Worm (Caenorhabditis elegans) whole organism, dauer: ENCODE measurements around the gene ZC204.14.
"Not testable (repeated sequence)": the region's sequence is repeated elsewhere in the genome, so short reads cannot be mapped to it uniquely, and the experiment has no call there.

Experiments used
- unc-62 ChIP-seq: sonication (generic microtip); optimal IDR thresholded peaks from 2 replicates; lab custom pipeline; 2017; ENCODE audit warnings: missing biosample characterization, missing genetic modification reagents, missing genetic modification characterization

The ZC204.14 gene

ce11 chrII:1668913-1669312 is 6.2 kb upstream of the ZC204.14 start, which contains the start of gene srw-97:
TSS of gene srw-97 (minus strand) at chrII:1669013.
- TF ChIP-seq unc-62 (GFP tag; lab: Kevin White, UChicago), result no peak

- TF ChIP-seq unc-62 (GFP tag; lab: Kevin White, UChicago), result no peak
These were observed 3.3 kb upstream of the ZC204.14 start, which contains the start of gene srlf-29 for ce11 chrII:1666025-1666424. TSS of gene srlf-29 (plus strand) at chrII:1666325.

- no peak for TF ChIP-seq unc-62 (GFP tag; lab: Kevin White, UChicago)
These were observed 767 bp upstream of the ZC204.14 start, which contains the start of gene duxl-1 for ce11 chrII:1663516-1663915. TSS of gene duxl-1 (plus strand) at chrII:1663699.

ce11 chrII:1660888-1661287 is 1.9 kb downstream of the ZC204.14 start, which contains the start of gene ZC204.13:
TSS of gene ZC204.13 (minus strand) at chrII:1660988.
- not testable (repeated sequence) for TF ChIP-seq unc-62 (GFP tag; lab: Kevin White, UChicago)

ce11 chrII:1657202-1657601 is 5.5 kb downstream of the ZC204.14 start, which contains the start of gene ZC204.12:
TSS of gene ZC204.12 (minus strand) at chrII:1657302.
- TF ChIP-seq unc-62 (GFP tag; lab: Kevin White, UChicago), result no peak

- TF ChIP-seq unc-62 (GFP tag; lab: Kevin White, UChicago), result no peak
These were observed 7.8 kb downstream of the ZC204.14 start, which contains the start of gene btb-12 for ce11 chrII:1654917-1655316. TSS of gene btb-12 (plus strand) at chrII:1655217.

- TF ChIP-seq unc-62 (GFP tag; lab: Kevin White, UChicago), result no peak
These were observed 9.4 kb downstream of the ZC204.14 start, which contains the start of gene fbxb-15 for ce11 chrII:1653397-1653796. TSS of gene fbxb-15 (minus strand) at chrII:1653497.

ce11 chrII:1651804-1652203 is 10.9 kb downstream of the ZC204.14 start, which contains the start of gene fbxb-16:
TSS of gene fbxb-16 (minus strand) at chrII:1651904.
- TF ChIP-seq unc-62 (GFP tag; lab: Kevin White, UChicago), result no peak

ce11 chrII:1650502-1650901 is 12.2 kb downstream of the ZC204.14 start, which contains the start of gene fbxb-20:
TSS of gene fbxb-20 (minus strand) at chrII:1650602.
- no peak for TF ChIP-seq unc-62 (GFP tag; lab: Kevin White, UChicago)

ce11 chrII:1648768-1649167 is 14.0 kb downstream of the ZC204.14 start, which contains the start of gene fbxb-21:
TSS of gene fbxb-21 (minus strand) at chrII:1648868.
- TF ChIP-seq unc-62 (GFP tag; lab: Kevin White, UChicago), result no peak

- no peak for TF ChIP-seq unc-62 (GFP tag; lab: Kevin White, UChicago)
These were observed 16.6 kb downstream of the ZC204.14 start, which contains the start of gene ZC204.17 for ce11 chrII:1646199-1646598. TSS of gene ZC204.17 (minus strand) at chrII:1646299.

- TF ChIP-seq unc-62 (GFP tag; lab: Kevin White, UChicago), result no peak
These were observed 17.9 kb downstream of the ZC204.14 start, which contains the start of gene ZC204.6 for ce11 chrII:1644777-1645348. TSS of gene ZC204.6 (minus strand) at chrII:1644827.

ce11 chrII:1640496-1640895 is 22.3 kb downstream of the ZC204.14 start, which contains the start of gene srh-72:
TSS of gene srh-72 (minus strand) at chrII:1640596.
- TF ChIP-seq unc-62 (GFP tag; lab: Kevin White, UChicago), result no peak

ce11 chrII:1636392-1636791 is 26.4 kb downstream of the ZC204.14 start, which contains the start of gene srg-20:
TSS of gene srg-20 (plus strand) at chrII:1636692.
- TF ChIP-seq unc-62 (GFP tag; lab: Kevin White, UChicago), result not testable (repeated sequence)

- TF ChIP-seq unc-62 (GFP tag; lab: Kevin White, UChicago), result no peak
These were observed 26.8 kb downstream of the ZC204.14 start for ce11 chrII:1635969-1636368.

- TF ChIP-seq unc-62 (GFP tag; lab: Kevin White, UChicago), result not testable (repeated sequence)
These were observed 29.3 kb downstream of the ZC204.14 start, which contains the start of gene C08E3.1 for ce11 chrII:1633490-1633889. TSS of gene C08E3.1 (plus strand) at chrII:1633790.
